5 fruit fly cellular contexts compared by ENCODE assay signal in the genomic region with DNA sequence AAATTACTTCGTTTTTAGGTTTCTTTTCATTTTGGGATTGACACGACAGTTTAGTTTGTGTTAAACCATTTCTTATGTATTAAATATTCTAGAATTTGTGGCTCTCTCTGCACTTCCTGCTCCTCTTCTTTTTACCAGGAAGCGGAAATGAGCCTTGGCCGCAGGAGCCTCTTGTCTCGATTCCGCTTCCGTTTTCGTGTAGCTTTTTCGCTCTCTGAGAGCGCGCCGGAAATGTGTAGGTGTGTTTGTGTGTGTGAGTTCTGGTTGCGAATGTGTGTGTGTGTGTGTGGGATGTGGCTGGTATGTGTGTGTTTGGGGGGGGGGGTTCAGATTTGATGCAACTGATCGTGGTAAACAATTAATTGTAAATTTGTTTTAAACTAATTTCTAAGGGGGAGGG.
TF ChIP-seq lines count a peak whose summit lies in the region.

No protein-coding gene starts in this region.

- no peak for TF ChIP-seq CTCF in whole organism, embryonic (GFP tag; optimal IDR thresholded peaks at IDR 0.05; lab: Kevin White, UChicago)

TF ChIP-seq in whole organism, adult, 20 proteins besides CTCF, POLR2A, EP300 and RAD21:
- TF ChIP-seq CG11617 (GFP tag; optimal IDR thresholded peaks at IDR 0.05; lab: Kevin White, UChicago) (peak; percentile 19), kay (GFP tag; lab: Kevin White, UChicago; ENCODE audit: borderline replicate concordance) (no peak), ovo (GFP tag; optimal IDR thresholded peaks at IDR 0.05; lab: Kevin White, UChicago) (no peak), bab1 (GFP tag; optimal IDR thresholded peaks at IDR 0.05; lab: Kevin White, UChicago) (no peak), cnc (optimal IDR thresholded peaks at IDR 0.05; lab: Kevin White, UChicago) (no peak), CG33017 (tag; optimal IDR thresholded peaks at IDR 0.05; lab: Kevin White, UChicago) (no peak), toe (GFP tag; optimal IDR thresholded peaks at IDR 0.05; lab: Kevin White, UChicago) (no peak), Hr96 (GFP tag; optimal IDR thresholded peaks at IDR 0.05; lab: Kevin White, UChicago) (no peak), CG12768 (GFP tag; optimal IDR thresholded peaks at IDR 0.05; lab: Kevin White, UChicago) (no peak)

TF ChIP-seq in whole organism, embryonic, 481 proteins besides CTCF, POLR2A, EP300 and RAD21 (continues in another document):
- no peak for TF ChIP-seq pho (GFP tag; optimal IDR thresholded peaks at IDR 0.05; lab: Kevin White, UChicago)
- TF ChIP-seq CG14667 (GFP tag; IDR thresholded peaks at IDR 0.05; lab: Robert Waterston, UW): no peak
- TF ChIP-seq gem (tag; optimal IDR thresholded peaks at IDR 0.05; lab: Kevin White, UChicago): no peak
- no peak for TF ChIP-seq ap (GFP tag; IDR thresholded peaks at IDR 0.05; lab: Robert Waterston, UW)
- peak; percentile 76; the same call in 1 of the 2 replicates for TF ChIP-seq aop (GFP tag; IDR thresholded peaks at IDR 0.05; lab: Robert Waterston, UW)
- peak; percentile 7 for TF ChIP-seq caup (GFP tag; optimal IDR thresholded peaks at IDR 0.05; lab: Kevin White, UChicago; ENCODE audit: severe bottlenecking)
- TF ChIP-seq CG14965 (GFP tag; optimal IDR thresholded peaks at IDR 0.05; lab: Kevin White, UChicago; ENCODE audit: borderline replicate concordance): no peak
- no peak for TF ChIP-seq CG2120 (GFP tag; optimal IDR thresholded peaks at IDR 0.05; lab: Kevin White, UChicago)
- no peak for TF ChIP-seq lilli (GFP tag; optimal IDR thresholded peaks at IDR 0.05; lab: Kevin White, UChicago)
- peak; percentile 2 for TF ChIP-seq CG2678 (tag; optimal IDR thresholded peaks at IDR 0.05; lab: Kevin White, UChicago)
- peak; percentile 11 for TF ChIP-seq CG6765 (GFP tag; optimal IDR thresholded peaks at IDR 0.05; lab: Kevin White, UChicago)
- TF ChIP-seq vvl (GFP tag; IDR thresholded peaks at IDR 0.05; lab: Robert Waterston, UW): peak; percentile 17; the same call in 1 of the 2 replicates
- TF ChIP-seq CG9797 (GFP tag; optimal IDR thresholded peaks at IDR 0.05; lab: Kevin White, UChicago): no peak
- TF ChIP-seq C15 (GFP tag; IDR thresholded peaks at IDR 0.05; lab: Robert Waterston, UW): no peak
- peak; percentile 49 for TF ChIP-seq Fer1 (GFP tag; optimal IDR thresholded peaks at IDR 0.05; lab: Kevin White, UChicago)
- 0 out of 3 replicates have a peak, but pooled peaks have one; percentile 35 for TF ChIP-seq sr (GFP tag; IDR thresholded peaks at IDR 0.05; lab: Robert Waterston, UW)
- TF ChIP-seq Tbp (GFP tag; optimal IDR thresholded peaks at IDR 0.05; lab: Kevin White, UChicago): no peak
- TF ChIP-seq Eip74EF (GFP tag; optimal IDR thresholded peaks at IDR 0.05; lab: Kevin White, UChicago): peak in 1 of 2 experiments; percentile 21
- TF ChIP-seq tio (GFP tag; optimal IDR thresholded peaks at IDR 0.05; lab: Kevin White, UChicago): no peak

TF ChIP-seq in whole organism, prepupa, 60 proteins besides CTCF, POLR2A, EP300 and RAD21 (continues in another document):
- TF ChIP-seq CG7368 (GFP tag; optimal IDR thresholded peaks at IDR 0.05; lab: Kevin White, UChicago) (peak; percentile 6), CG6808 (GFP tag; optimal IDR thresholded peaks at IDR 0.05; lab: Kevin White, UChicago) (peak; percentile 48), CG31627 (GFP tag; optimal IDR thresholded peaks at IDR 0.05; lab: Kevin White, UChicago) (no peak), eg (GFP tag; IDR thresholded peaks at IDR 0.05; lab: Robert Waterston, UW) (no peak; the same call in 2 of the 3 replicates), Ets96B (tag; optimal IDR thresholded peaks at IDR 0.05; lab: Kevin White, UChicago) (peak; percentile 25), CG11294 (GFP tag; IDR thresholded peaks at IDR 0.05; lab: Robert Waterston, UW) (no peak), CG6163 (GFP tag; IDR thresholded peaks at IDR 0.05; lab: Robert Waterston, UW) (peak; percentile 40; the same call in 2 of the 3 replicates), Eip93F (GFP tag; optimal IDR thresholded peaks at IDR 0.05; lab: Kevin White, UChicago) (no peak), Blimp-1 (GFP tag; optimal IDR thresholded peaks at IDR 0.05; lab: Kevin White, UChicago) (no peak), Eip75B (GFP tag; optimal IDR thresholded peaks at IDR 0.05; lab: Kevin White, UChicago) (peak; percentile 13), acj6 (GFP tag; optimal IDR thresholded peaks at IDR 0.05; lab: Kevin White, UChicago) (no peak), CG6792 (GFP tag; optimal IDR thresholded peaks at IDR 0.05; lab: Kevin White, UChicago) (peak; percentile 29), CG6854 (GFP tag; optimal IDR thresholded peaks at IDR 0.05; lab: Kevin White, UChicago) (peak; percentile 81), CG3032 (tag; optimal IDR thresholded peaks at IDR 0.05; lab: Kevin White, UChicago) (peak; percentile 4), dac (GFP tag; optimal IDR thresholded peaks at IDR 0.05; lab: Kevin White, UChicago) (no peak), CG8119 (GFP tag; IDR thresholded peaks at IDR 0.05; lab: Robert Waterston, UW) (no peak), fd59A (GFP tag; optimal IDR thresholded peaks at IDR 0.05; lab: Kevin White, UChicago) (no peak), CG6276 (GFP tag; optimal IDR thresholded peaks at IDR 0.05; lab: Kevin White, UChicago) (no peak), CG11762 (GFP tag; optimal IDR thresholded peaks at IDR 0.05; lab: Kevin White, UChicago; ENCODE audit: insufficient read depth) (no peak), Hr39 (GFP tag; optimal IDR thresholded peaks at IDR 0.05; lab: Kevin White, UChicago) (no peak)

TF ChIP-seq in whole organism, pupa, 21 proteins besides CTCF, POLR2A, EP300 and RAD21:
- TF ChIP-seq Snoo (tag; optimal IDR thresholded peaks at IDR 0.05; lab: Kevin White, UChicago) (peak; percentile 62), CG4496 (GFP tag; IDR thresholded peaks at IDR 0.05; lab: Robert Waterston, UW) (peak; percentile 11; the same call in 1 of the 3 replicates), CG14655 (GFP tag; optimal IDR thresholded peaks at IDR 0.05; lab: Kevin White, UChicago) (no peak), CG10348 (GFP tag; IDR thresholded peaks at IDR 0.05; lab: Robert Waterston, UW) (no peak), rn (GFP tag; IDR thresholded peaks at IDR 0.05; lab: Robert Waterston, UW) (no peak), gl (tag; optimal IDR thresholded peaks at IDR 0.05; lab: Kevin White, UChicago) (peak; percentile 36), CG17806 (tag; optimal IDR thresholded peaks at IDR 0.05; lab: Kevin White, UChicago) (peak; percentile 23), CG15710 (tag; optimal IDR thresholded peaks at IDR 0.05; lab: Kevin White, UChicago) (no peak), EcR (GFP tag; optimal IDR thresholded peaks at IDR 0.05; lab: Kevin White, UChicago) (no peak), Pif1B (GFP tag; optimal IDR thresholded peaks at IDR 0.05; lab: Kevin White, UChicago) (peak; percentile 39), Pif1A (GFP tag; optimal IDR thresholded peaks at IDR 0.05; lab: Kevin White, UChicago) (peak; percentile 51), CG12605 (GFP tag; IDR thresholded peaks at IDR 0.05; lab: Robert Waterston, UW) (peak; percentile 20; the same call in 1 of the 2 replicates)

TF ChIP-seq in whole organism, wandering third instar larva, 38 proteins besides CTCF, POLR2A, EP300 and RAD21:
- TF ChIP-seq rgr (GFP tag; optimal IDR thresholded peaks at IDR 0.05; lab: Kevin White, UChicago): peak; percentile 8
- TF ChIP-seq Sp1 (GFP tag; optimal IDR thresholded peaks at IDR 0.05; lab: Kevin White, UChicago): peak; percentile 22
- peak; percentile 17 for TF ChIP-seq HLH106 (tag; optimal IDR thresholded peaks at IDR 0.05; lab: Kevin White, UChicago)
- TF ChIP-seq Hr83 (GFP tag; optimal IDR thresholded peaks at IDR 0.05; lab: Kevin White, UChicago; ENCODE audit: poor library complexity, severe bottlenecking): peak; percentile 53
- TF ChIP-seq jim (GFP tag; optimal IDR thresholded peaks at IDR 0.05; lab: Kevin White, UChicago): no peak
- TF ChIP-seq Dfd (GFP tag; optimal IDR thresholded peaks at IDR 0.05; lab: Kevin White, UChicago): peak; percentile 5
- TF ChIP-seq CG9705 (GFP tag; optimal IDR thresholded peaks at IDR 0.05; lab: Kevin White, UChicago): peak; percentile 8
- no peak for TF ChIP-seq ey (GFP tag; optimal IDR thresholded peaks at IDR 0.05; lab: Kevin White, UChicago)
